Worm (Caenorhabditis elegans) whole organism, L4/young adult: ENCODE results near the gene B0198.3.

ENCODE experiments used
- W03F9.2 ChIP-seq: fragments of 150-350 bp; optimal IDR thresholded peaks from 2 replicates; lab custom pipeline; 2014; ENCODE audit warnings: missing biosample characterization, missing genetic modification characterization
- dao-5 ChIP-seq: sonication (generic microtip); optimal IDR thresholded peaks from 2 replicates; lab custom pipeline; 2016; ENCODE audit warnings: missing genotype, missing genetic modification characterization, moderate library complexity, missing compliant biosample characterization
- him-1 ChIP-seq: sonication (generic microtip); optimal IDR thresholded peaks from 2 replicates; lab custom pipeline; 2016; ENCODE audit warnings: missing genotype, missing genetic modification reagents, missing genetic modification characterization, missing compliant biosample characterization

DNA sequence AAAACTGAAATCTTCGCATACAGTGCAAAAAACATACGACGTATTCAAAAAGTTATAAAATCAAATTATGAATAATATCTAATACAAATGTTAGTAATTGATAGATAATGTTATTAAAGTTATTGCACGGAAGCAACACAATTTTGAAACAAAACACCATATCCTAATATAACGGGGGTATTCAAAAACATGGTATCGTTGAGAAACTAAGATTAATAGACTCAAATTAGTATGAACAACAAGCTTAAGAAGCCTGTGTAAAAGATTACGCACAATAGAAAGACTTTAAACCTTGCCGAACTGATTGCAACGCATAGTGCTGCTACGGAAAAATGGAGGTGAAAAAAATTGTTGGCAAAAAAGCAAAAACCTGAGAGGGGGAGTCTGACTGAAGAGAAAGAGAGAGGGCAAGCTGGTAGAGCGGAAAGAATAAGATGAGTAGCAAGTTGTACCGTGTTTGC is 51.3 kb downstream of the B0198.3 start, which contains the start of gene sma-5:
- TF ChIP-seq W03F9.2 (tag; lab: Kevin White, UChicago) (no peak), him-1 (no peak), dao-5 (tag; lab: Kevin White, UChicago) (no peak)
